Fruit fly (Drosophila melanogaster) whole organism, embryonic: Measurements from ENCODE around the gene TTLL6B.

Experiments
- CG7928 ChIP-seq: fragments of 200-800 bp; sonication (Bioruptor generic); optimal IDR thresholded peaks from 2 replicates; lab custom pipeline; 2017; ENCODE audit warnings: missing biosample characterization, mild to moderate bottlenecking, missing genetic modification characterization
- CG9876 ChIP-seq: fragments of 200-800 bp; sonication (Bioruptor generic); optimal IDR thresholded peaks from 2 replicates; lab custom pipeline; 2016; ENCODE audit warnings: missing biosample characterization, missing genetic modification characterization

- TF ChIP-seq CG9876 (GFP tag; lab: Kevin White, UChicago) (no peak), CG7928 (GFP tag; lab: Kevin White, UChicago) (no peak)
These were observed 46.0 kb downstream of the TTLL6B start for dm6 chr3R:27204694-27205414.
